Worm (Caenorhabditis elegans) whole organism, L1 larva: ENCODE measurements around the gene srw-20.

Experiments used
- alr-1 ChIP-seq: fragments of 200-800 bp; sonication (Bioruptor generic); optimal IDR thresholded peaks from 2 replicates; lab custom pipeline; 2018; ENCODE audit warnings: borderline replicate concordance, mild to moderate bottlenecking, missing genetic modification characterization, missing compliant biosample characterization
- dpl-1 ChIP-seq, 3 experiments: fragments of 150-350 bp in 2 of 3; sonication (generic microtip) in 1 of 3; optimal IDR thresholded peaks; 2 replicates each; lab custom pipeline; 2014 to 2017; ENCODE audit warnings: missing biosample characterization in 3 of 3, missing genetic modification characterization in 3 of 3, missing genetic modification reagents in 3 of 3
- efl-3 ChIP-seq: fragments of 200-800 bp; sonication (Bioruptor generic); optimal IDR thresholded peaks from 2 replicates; lab custom pipeline; 2018; ENCODE audit warnings: mild to moderate bottlenecking, missing genetic modification characterization, missing compliant biosample characterization
- egl-27 ChIP-seq, 2 experiments: fragments of 150-350 bp in 1 of 2; sonication (generic microtip); optimal IDR thresholded peaks; 3 replicates each; lab custom pipeline; 2017 to 2018; ENCODE audit warnings: missing biosample characterization in 2 of 2, missing genetic modification characterization in 2 of 2, missing genetic modification reagents in 2 of 2
- lin-39 ChIP-seq: fragments of 150-350 bp; optimal IDR thresholded peaks from 2 replicates; lab custom pipeline; 2014; ENCODE audit warnings: missing biosample characterization, missing genetic modification reagents, missing genetic modification characterization
- lsy-2 ChIP-seq, 2 experiments: fragments of 150-350 bp; optimal IDR thresholded peaks; 2 replicates each; lab custom pipeline; 2014; ENCODE audit warnings: missing biosample characterization in 2 of 2, missing genetic modification characterization in 2 of 2
- nhr-20 ChIP-seq: sonication (generic microtip); optimal IDR thresholded peaks from 2 replicates; lab custom pipeline; 2016; ENCODE audit warnings: mild to moderate bottlenecking, missing genetic modification characterization, missing compliant biosample characterization
- nhr-237 ChIP-seq: fragments of 150-350 bp; optimal IDR thresholded peaks from 2 replicates; lab custom pipeline; 2014; ENCODE audit warnings: missing biosample characterization, missing genetic modification characterization
- nhr-90 ChIP-seq: sonication (generic microtip); optimal IDR thresholded peaks from 2 replicates; lab custom pipeline; 2016; ENCODE audit warnings: mild to moderate bottlenecking, missing genetic modification characterization, missing compliant biosample characterization; ENCODE audit not compliant: poor library complexity
- snpc-4 ChIP-seq: fragments of 150-350 bp; optimal IDR thresholded peaks from 2 replicates; lab custom pipeline; 2014; ENCODE audit warnings: missing biosample characterization, missing genetic modification characterization
- snu-23 ChIP-seq: sonication (generic microtip); optimal IDR thresholded peaks from 2 replicates; lab custom pipeline; 2016; ENCODE audit warnings: missing genetic modification characterization, missing compliant biosample characterization
- unc-130 ChIP-seq: fragments of 150-350 bp; optimal IDR thresholded peaks from 2 replicates; lab custom pipeline; 2017; ENCODE audit warnings: missing biosample characterization, missing genetic modification characterization, inconsistent platforms
- ztf-11 ChIP-seq, 2 experiments: sonication (generic microtip); optimal IDR thresholded peaks; 2 replicates each; lab custom pipeline; 2016 to 2017; ENCODE audit warnings: missing genetic modification characterization in 2 of 2, missing biosample characterization in 1 of 2, missing compliant biosample characterization in 1 of 2

- TF ChIP-seq efl-3 (GFP tag; lab: Kevin White, UChicago) (no peak), snu-23 (no peak), egl-27 (tag; optimal IDR thresholded peaks at IDR 0.05; lab: Kevin White, UChicago) (no peak), dpl-1 (GFP tag; optimal IDR thresholded peaks at IDR 0.05; lab: Kevin White, UChicago) (no peak), nhr-90 (tag; lab: Kevin White, UChicago) (no peak), snpc-4 (tag; lab: Kevin White, UChicago) (no peak), lin-39 (tag; lab: Kevin White, UChicago) (no peak), unc-130 (tag; lab: Kevin White, UChicago) (no peak), lsy-2 (tag; optimal IDR thresholded peaks at IDR 0.05; lab: Kevin White, UChicago) (no peak), nhr-20 (tag; lab: Kevin White, UChicago) (no peak), nhr-237 (tag; lab: Kevin White, UChicago) (no peak), alr-1 (tag; lab: Kevin White, UChicago) (no peak), ztf-11 (tag; optimal IDR thresholded peaks at IDR 0.05; lab: Kevin White, UChicago) (no peak)
These were observed 9.6 kb upstream of the srw-20 start, which contains the start of gene T05E12.6 for ce11 chrV:17089342-17089741.
